Fruit fly (Drosophila melanogaster) whole organism, prepupa: ENCODE measurements around the gene CG6409.

Experiments used
- Blimp-1 ChIP-seq: fragments of 200-800 bp; sonication (Bioruptor generic); optimal IDR thresholded peaks from 3 replicates; lab custom pipeline; 2017; ENCODE audit warnings: missing biosample characterization, missing genetic modification characterization, mild to moderate bottlenecking, moderate library complexity, missing genetic modification reagents
- CG10631 ChIP-seq: fragments of 200-800 bp; sonication (Bioruptor generic); optimal IDR thresholded peaks from 2 replicates; lab custom pipeline; 2016; ENCODE audit warnings: missing biosample characterization, missing genetic modification characterization
- CG10669 ChIP-seq: fragments of 200-800 bp; sonication (Bioruptor generic); optimal IDR thresholded peaks from 3 replicates; lab custom pipeline; 2018; ENCODE audit warnings: missing biosample characterization, mild to moderate bottlenecking, missing genetic modification characterization, moderate library complexity
- CG11294 ChIP-seq: fragments of 200-800 bp; sonication (Bioruptor generic); IDR thresholded peaks from 2 replicates; pipeline ENCODE4 v1.3.6; 2022; ENCODE audit warnings: missing biosample characterization, missing genetic modification characterization
- CG11762 ChIP-seq: fragments of 200-800 bp; sonication (Bioruptor generic); optimal IDR thresholded peaks from 3 replicates; lab custom pipeline; 2016; ENCODE audit warnings: missing biosample characterization, missing genetic modification characterization; ENCODE audit not compliant: insufficient read depth
- CG11902 ChIP-seq: fragments of 200-800 bp; sonication (Bioruptor generic); optimal IDR thresholded peaks from 3 replicates; lab custom pipeline; 2016; ENCODE audit warnings: missing biosample characterization, missing genetic modification characterization
- CG15336 ChIP-seq: fragments of 200-800 bp; sonication (Bioruptor generic); IDR thresholded peaks from 2 replicates; pipeline ENCODE4 v1.3.6; 2022; ENCODE audit warnings: missing biosample characterization, missing genetic modification characterization
- CG16779 ChIP-seq: fragments of 200-800 bp; sonication (Bioruptor generic); optimal IDR thresholded peaks from 3 replicates; lab custom pipeline; 2017; ENCODE audit warnings: missing biosample characterization, mild to moderate bottlenecking, missing genetic modification characterization
- CG3032 ChIP-seq: fragments of 200-800 bp; optimal IDR thresholded peaks from 2 replicates; lab custom pipeline; 2019; ENCODE audit warnings: missing biosample characterization, mild to moderate bottlenecking, missing genetic modification characterization, moderate library complexity
- CG31627 ChIP-seq: fragments of 200-800 bp; sonication (Bioruptor generic); optimal IDR thresholded peaks from 3 replicates; lab custom pipeline; 2016; ENCODE audit warnings: missing biosample characterization, missing genetic modification characterization
- CG32006 ChIP-seq: fragments of 200-800 bp; sonication (Bioruptor generic); optimal IDR thresholded peaks from 3 replicates; lab custom pipeline; 2017; ENCODE audit warnings: missing biosample characterization, mild to moderate bottlenecking, missing genetic modification characterization
- CG34406 ChIP-seq: fragments of 200-800 bp; sonication (Bioruptor generic); optimal IDR thresholded peaks from 3 replicates; lab custom pipeline; 2016; ENCODE audit warnings: missing biosample characterization, missing genetic modification characterization
- CG3919 ChIP-seq: fragments of 200-800 bp; sonication (Bioruptor generic); optimal IDR thresholded peaks from 3 replicates; lab custom pipeline; 2016; ENCODE audit warnings: missing biosample characterization, missing genetic modification characterization
- CG6163 ChIP-seq: fragments of 200-800 bp; sonication (Bioruptor generic); IDR thresholded peaks from 3 replicates; pipeline ENCODE4 v1.3.6; 2022; ENCODE audit warnings: missing biosample characterization, missing genetic modification characterization
- CG6276 ChIP-seq: fragments of 200-800 bp; sonication (Bioruptor generic); optimal IDR thresholded peaks from 2 replicates; lab custom pipeline; 2017; ENCODE audit warnings: missing biosample characterization, mild to moderate bottlenecking, missing genetic modification characterization
- CG6792 ChIP-seq: fragments of 200-800 bp; sonication (Bioruptor generic); optimal IDR thresholded peaks from 3 replicates; lab custom pipeline; 2016; ENCODE audit warnings: missing biosample characterization, missing genetic modification characterization
- CG6808 ChIP-seq: fragments of 200-800 bp; sonication (Bioruptor generic); optimal IDR thresholded peaks from 3 replicates; lab custom pipeline; 2017; ENCODE audit warnings: missing biosample characterization, missing genetic modification characterization, mild to moderate bottlenecking, moderate library complexity, missing genetic modification reagents
- CG7368 ChIP-seq: fragments of 200-800 bp; sonication (Bioruptor generic); optimal IDR thresholded peaks from 3 replicates; lab custom pipeline; 2016; ENCODE audit warnings: missing biosample characterization, missing genetic modification characterization
- CG8119 ChIP-seq: fragments of 200-800 bp; sonication (Bioruptor generic); IDR thresholded peaks from 3 replicates; pipeline ENCODE4 v1.3.6; 2022; ENCODE audit warnings: missing biosample characterization, missing genetic modification characterization
- CG8319 ChIP-seq: fragments of 200-800 bp; sonication (Bioruptor generic); optimal IDR thresholded peaks from 3 replicates; lab custom pipeline; 2016; ENCODE audit warnings: missing biosample characterization, missing genetic modification characterization
- CG8632 ChIP-seq: fragments of 200-800 bp; sonication (Bioruptor generic); optimal IDR thresholded peaks from 3 replicates; lab custom pipeline; 2016; ENCODE audit warnings: missing biosample characterization, missing genetic modification characterization
- CG9139 ChIP-seq: fragments of 200-800 bp; sonication (Bioruptor generic); optimal IDR thresholded peaks from 3 replicates; lab custom pipeline; 2017; ENCODE audit warnings: missing biosample characterization, mild to moderate bottlenecking, missing genetic modification characterization
- Eip78C ChIP-seq: fragments of 200-800 bp; sonication (Bioruptor generic); peaks from one replicate; lab custom pipeline; 2016; ENCODE audit warnings: missing biosample characterization, missing genetic modification characterization
- Eip93F ChIP-seq: fragments of 200-800 bp; sonication (Bioruptor generic); optimal IDR thresholded peaks from 2 replicates; lab custom pipeline; 2016; ENCODE audit warnings: missing biosample characterization, mild to moderate bottlenecking, missing genetic modification characterization
- Ets21C ChIP-seq: fragments of 200-800 bp; sonication (Bioruptor generic); optimal IDR thresholded peaks from 3 replicates; lab custom pipeline; 2016; ENCODE audit warnings: missing biosample characterization, missing genetic modification characterization
- Ets96B ChIP-seq: fragments of 200-800 bp; optimal IDR thresholded peaks from 2 replicates; lab custom pipeline; 2019; ENCODE audit warnings: missing biosample characterization, mild to moderate bottlenecking, missing genetic modification characterization, moderate library complexity
- Hr4 ChIP-seq: fragments of 200-800 bp; sonication (Bioruptor generic); optimal IDR thresholded peaks from 3 replicates; lab custom pipeline; 2016; ENCODE audit warnings: missing biosample characterization, missing genetic modification characterization
- Lpt ChIP-seq: fragments of 200-800 bp; sonication (Bioruptor generic); optimal IDR thresholded peaks from 3 replicates; lab custom pipeline; 2016; ENCODE audit warnings: missing biosample characterization, missing genetic modification characterization
- Met ChIP-seq: fragments of 200-800 bp; sonication (Bioruptor generic); optimal IDR thresholded peaks from 3 replicates; lab custom pipeline; 2016; ENCODE audit warnings: missing biosample characterization, missing genetic modification characterization
- OdsH ChIP-seq: fragments of 200-800 bp; sonication (Bioruptor generic); optimal IDR thresholded peaks from 3 replicates; lab custom pipeline; 2016; ENCODE audit warnings: missing biosample characterization, missing genetic modification characterization
- Smox ChIP-seq: fragments of 200-800 bp; sonication (Bioruptor generic); optimal IDR thresholded peaks from 3 replicates; lab custom pipeline; 2016; ENCODE audit warnings: missing biosample characterization, missing genetic modification characterization
- Sox102F ChIP-seq: fragments of 200-800 bp; sonication (Bioruptor generic); optimal IDR thresholded peaks from 2 replicates; lab custom pipeline; 2016; ENCODE audit warnings: missing biosample characterization, mild to moderate bottlenecking, missing genetic modification characterization
- Sox14 ChIP-seq: fragments of 200-800 bp; sonication (Bioruptor generic); optimal IDR thresholded peaks from 3 replicates; lab custom pipeline; 2016; ENCODE audit warnings: missing biosample characterization, missing genetic modification characterization
- Sox15 ChIP-seq: fragments of 200-800 bp; sonication (Bioruptor generic); optimal IDR thresholded peaks from 3 replicates; lab custom pipeline; 2016; ENCODE audit warnings: missing biosample characterization, missing genetic modification characterization
- dac ChIP-seq: fragments of 200-800 bp; sonication (Bioruptor generic); optimal IDR thresholded peaks from 2 replicates; lab custom pipeline; 2017; ENCODE audit warnings: missing biosample characterization, mild to moderate bottlenecking, missing genetic modification characterization
- eg ChIP-seq: fragments of 200-800 bp; sonication (Bioruptor generic); IDR thresholded peaks from 3 replicates; pipeline ENCODE4 v1.3.6; 2022; ENCODE audit warnings: missing biosample characterization, missing genetic modification characterization
- esn ChIP-seq: fragments of 200-800 bp; sonication (Bioruptor generic); optimal IDR thresholded peaks from 2 replicates; lab custom pipeline; 2016; ENCODE audit warnings: missing biosample characterization, mild to moderate bottlenecking, missing genetic modification characterization, moderate library complexity
- fd59A ChIP-seq: fragments of 200-800 bp; sonication (Bioruptor generic); optimal IDR thresholded peaks from 2 replicates; lab custom pipeline; 2017; ENCODE audit warnings: missing biosample characterization, mild to moderate bottlenecking, missing genetic modification characterization, missing genetic modification reagents
- fd85E ChIP-seq: fragments of 200-800 bp; sonication (Bioruptor generic); optimal IDR thresholded peaks from 3 replicates; lab custom pipeline; 2016; ENCODE audit warnings: missing biosample characterization, missing genetic modification characterization
- fkh ChIP-seq: fragments of 200-800 bp; sonication (Bioruptor generic); optimal IDR thresholded peaks from 3 replicates; lab custom pipeline; 2017; ENCODE audit warnings: missing biosample characterization, mild to moderate bottlenecking, missing genetic modification characterization, moderate library complexity
- lz ChIP-seq: fragments of 200-800 bp; sonication (Bioruptor generic); optimal IDR thresholded peaks from 3 replicates; lab custom pipeline; 2016; ENCODE audit warnings: missing biosample characterization, missing genetic modification characterization
- net ChIP-seq: fragments of 200-800 bp; sonication (Bioruptor generic); optimal IDR thresholded peaks from 3 replicates; lab custom pipeline; 2016; ENCODE audit warnings: missing biosample characterization, missing genetic modification characterization
- pdm3 ChIP-seq: fragments of 200-800 bp; sonication (Bioruptor generic); optimal IDR thresholded peaks from 3 replicates; lab custom pipeline; 2016; ENCODE audit warnings: missing biosample characterization, missing genetic modification characterization
- salr ChIP-seq, 2 experiments: fragments of 200-800 bp; sonication (Bioruptor generic); optimal IDR thresholded peaks; 3 replicates each; lab custom pipeline; 2016 to 2018; ENCODE audit warnings: missing biosample characterization in 2 of 2, missing genetic modification characterization in 2 of 2, mild to moderate bottlenecking in 1 of 2
- spab ChIP-seq: fragments of 200-800 bp; sonication (Bioruptor generic); optimal IDR thresholded peaks from 2 replicates; lab custom pipeline; 2017; ENCODE audit warnings: missing biosample characterization, mild to moderate bottlenecking, missing genetic modification characterization, missing genetic modification reagents
- ss ChIP-seq, 2 experiments: fragments of 200-800 bp; sonication (Bioruptor generic); optimal IDR thresholded peaks; 2 replicates in 1 of 2; 3 replicates in 1 of 2; lab custom pipeline; 2017 to 2018; ENCODE audit warnings: mild to moderate bottlenecking in 2 of 2, missing biosample characterization in 2 of 2, missing genetic modification characterization in 2 of 2, moderate library complexity in 1 of 2
- svp ChIP-seq: fragments of 200-800 bp; sonication (Bioruptor generic); peaks from one replicate; lab custom pipeline; 2016; ENCODE audit warnings: missing biosample characterization, missing genetic modification characterization

The CG6409 gene

DNA sequence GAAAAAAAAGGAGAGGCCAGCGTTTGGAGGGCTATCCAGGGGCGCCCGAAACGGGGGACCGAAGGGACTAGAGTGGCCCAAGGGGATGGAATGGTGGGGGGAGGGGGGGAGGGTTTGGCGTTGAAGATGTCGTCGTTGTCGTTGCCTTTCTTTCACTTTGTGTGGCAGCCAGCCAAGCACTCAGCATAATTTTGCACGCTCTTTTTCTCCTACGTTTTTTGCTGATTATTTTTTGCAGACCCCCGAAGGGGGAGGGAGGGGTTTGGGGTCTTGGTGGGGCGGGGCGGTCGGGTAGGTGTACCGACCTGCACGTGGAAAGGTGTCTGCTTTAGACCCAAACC is 29.1 kb downstream of the CG6409 start (continued):
- TF ChIP-seq CG3919 (GFP tag; lab: Kevin White, UChicago) (no peak), Blimp-1 (GFP tag; lab: Kevin White, UChicago) (peak; percentile 19), OdsH (GFP tag; lab: Kevin White, UChicago) (no peak), eg (GFP tag; lab: Robert Waterston, UW) (no peak), CG34406 (GFP tag; lab: Kevin White, UChicago) (no peak), CG15336 (GFP tag; lab: Robert Waterston, UW) (no peak), CG11902 (GFP tag; lab: Kevin White, UChicago) (no peak)

DNA sequence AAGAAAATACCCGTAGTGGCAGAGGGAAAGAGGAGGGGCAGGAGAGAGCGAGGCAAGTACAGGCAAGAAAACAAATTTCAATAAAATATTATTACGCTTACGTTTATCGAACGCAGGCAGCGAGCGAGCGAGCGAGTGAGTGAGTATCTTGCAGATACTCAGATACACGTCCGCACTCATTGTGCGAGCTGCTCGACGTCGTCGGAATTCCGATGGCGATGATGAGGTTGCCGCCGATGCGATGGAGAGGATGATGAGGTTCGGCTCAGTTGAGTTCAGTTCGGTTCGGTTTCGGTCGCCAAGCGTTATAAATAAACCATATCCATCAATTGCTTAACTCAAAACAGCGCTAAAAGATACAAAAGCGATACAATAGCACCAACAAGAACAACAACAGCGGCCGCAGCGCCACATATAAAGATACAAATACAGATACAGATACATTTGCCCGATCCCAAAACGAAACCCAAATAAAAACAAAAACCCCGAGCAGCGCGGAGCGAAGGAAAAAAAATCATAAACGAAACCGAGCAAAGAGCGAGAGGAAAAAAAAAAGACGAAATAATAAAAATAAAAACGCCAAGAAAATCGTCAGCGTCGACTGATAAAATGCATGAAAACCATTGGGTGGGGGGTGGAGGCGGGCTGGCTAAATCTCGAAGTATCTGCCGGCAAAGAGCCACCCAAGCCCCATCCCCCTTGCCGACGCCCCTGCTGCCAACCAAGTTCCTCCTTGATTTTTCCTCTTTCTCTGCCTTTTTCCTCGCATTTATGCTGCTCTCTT is 29.6 kb downstream of the CG6409 start:
- TF ChIP-seq svp: peak; percentile 91
- peak; percentile 67 for TF ChIP-seq Hr4 (GFP tag; lab: Kevin White, UChicago)
- peak; percentile 97 for TF ChIP-seq Lpt (GFP tag; lab: Kevin White, UChicago)
- TF ChIP-seq fd85E (GFP tag; lab: Kevin White, UChicago): peak; percentile 72
- peak; percentile 71 for TF ChIP-seq CG8319
- peak; percentile 47 for TF ChIP-seq CG31627 (GFP tag; lab: Kevin White, UChicago)
- peak; percentile 81 for TF ChIP-seq CG10631 (GFP tag; lab: Kevin White, UChicago)
- TF ChIP-seq Met (GFP tag; lab: Kevin White, UChicago): peak; percentile 78
- TF ChIP-seq CG7368: peak; percentile 66
- peak; percentile 93 for TF ChIP-seq Eip78C (GFP tag; lab: Kevin White, UChicago)
- TF ChIP-seq CG8119 (GFP tag; lab: Robert Waterston, UW): peak; percentile 97
- TF ChIP-seq spab (GFP tag; lab: Kevin White, UChicago): peak; percentile 97
- TF ChIP-seq Sox102F: peak; percentile 85
- TF ChIP-seq fkh (GFP tag; lab: Kevin White, UChicago): no peak
- TF ChIP-seq Sox14 (GFP tag; lab: Kevin White, UChicago): peak; percentile 78
- TF ChIP-seq CG3919 (GFP tag; lab: Kevin White, UChicago): peak; percentile 84
- TF ChIP-seq salr (GFP tag; optimal IDR thresholded peaks at IDR 0.05; lab: Kevin White, UChicago): peak; percentile 69 to 94
- TF ChIP-seq CG11762 (GFP tag; lab: Kevin White, UChicago): peak; percentile 74
- TF ChIP-seq Smox (GFP tag; lab: Kevin White, UChicago): peak; percentile 65
- peak; percentile 31 for TF ChIP-seq Ets21C
- TF ChIP-seq CG9139 (GFP tag; lab: Kevin White, UChicago): peak; percentile 99
- TF ChIP-seq CG6792 (GFP tag; lab: Kevin White, UChicago): peak; percentile 78
- TF ChIP-seq OdsH (GFP tag; lab: Kevin White, UChicago): peak; percentile 77
- TF ChIP-seq ss (GFP tag; optimal IDR thresholded peaks at IDR 0.05; lab: Kevin White, UChicago): peak; percentile 99
- peak; percentile 99 for TF ChIP-seq CG6808 (GFP tag; lab: Kevin White, UChicago)
- peak; percentile 86 for TF ChIP-seq dac (GFP tag; lab: Kevin White, UChicago)
- peak; percentile 98 for TF ChIP-seq CG16779 (tag; lab: Kevin White, UChicago)
- TF ChIP-seq Eip93F (GFP tag; lab: Kevin White, UChicago): peak; percentile 70
- no peak for TF ChIP-seq Sox15 (GFP tag; lab: Kevin White, UChicago)
- peak; percentile 91 for TF ChIP-seq CG15336 (GFP tag; lab: Robert Waterston, UW)
- peak; percentile 76 for TF ChIP-seq Blimp-1 (GFP tag; lab: Kevin White, UChicago)
- TF ChIP-seq CG34406 (GFP tag; lab: Kevin White, UChicago): peak; percentile 85
- peak; percentile 92 for TF ChIP-seq net (GFP tag; lab: Kevin White, UChicago)
- peak; percentile 65 for TF ChIP-seq CG11294 (GFP tag; lab: Robert Waterston, UW)
- peak; percentile 82 for TF ChIP-seq fd59A
- peak; percentile 82 for TF ChIP-seq CG32006 (GFP tag; lab: Kevin White, UChicago)
- peak; percentile 84 for TF ChIP-seq pdm3 (GFP tag; lab: Kevin White, UChicago)
- TF ChIP-seq CG3032 (tag; lab: Kevin White, UChicago): peak; percentile 74
- TF ChIP-seq esn (GFP tag; lab: Kevin White, UChicago): peak; percentile 75
- peak; percentile 98 for TF ChIP-seq CG6276 (GFP tag; lab: Kevin White, UChicago)
- TF ChIP-seq CG8632 (GFP tag; lab: Kevin White, UChicago): peak; percentile 77
- TF ChIP-seq CG11902 (GFP tag; lab: Kevin White, UChicago): peak; percentile 12
- TF ChIP-seq lz: peak; percentile 64
- TF ChIP-seq CG10669: peak; percentile 88
- peak; percentile 83 for TF ChIP-seq Ets96B
- peak; percentile 97 for TF ChIP-seq CG6163 (GFP tag; lab: Robert Waterston, UW)
